Fruit fly (Drosophila melanogaster) whole organism, embryonic: ENCODE results near the gene mad2.

Experiments
- Bgb ChIP-seq: fragments of 200-800 bp; sonication (Bioruptor generic); IDR thresholded peaks from 2 replicates; pipeline ENCODE4 v1.3.6; 2022; ENCODE audit warnings: missing biosample characterization, missing genetic modification characterization; ENCODE audit not compliant: partially characterized antibody
- CG10147 ChIP-seq: fragments of 200-800 bp; sonication (Bioruptor generic); optimal IDR thresholded peaks from 2 replicates; lab custom pipeline; 2019; ENCODE audit warnings: missing biosample characterization, mild to moderate bottlenecking, missing genetic modification characterization, moderate library complexity
- CG10654 ChIP-seq: fragments of 200-800 bp; sonication (Bioruptor generic); optimal IDR thresholded peaks from 2 replicates; lab custom pipeline; 2016; ENCODE audit warnings: missing biosample characterization, missing genetic modification characterization
- CG17328 ChIP-seq: fragments of 200-800 bp; sonication (Bioruptor generic); IDR thresholded peaks from 2 replicates; pipeline ENCODE4 v1.3.6; 2022; ENCODE audit warnings: missing biosample characterization, missing genetic modification characterization
- CG18011 ChIP-seq: fragments of 200-800 bp; sonication (Bioruptor generic); optimal IDR thresholded peaks from 2 replicates; lab custom pipeline; 2017; ENCODE audit warnings: missing biosample characterization, missing genetic modification characterization, mild to moderate bottlenecking, moderate library complexity, missing genotype
- CG2712 ChIP-seq: fragments of 200-800 bp; optimal IDR thresholded peaks from 3 replicates; lab custom pipeline; 2019; ENCODE audit warnings: missing biosample characterization, mild to moderate bottlenecking, missing genetic modification characterization, moderate library complexity
- CG31441 ChIP-seq: fragments of 200-800 bp; sonication (Bioruptor generic); IDR thresholded peaks from 2 replicates; pipeline ENCODE4 v1.3.6; 2022; ENCODE audit warnings: missing biosample characterization, missing genetic modification characterization
- CG32767 ChIP-seq: fragments of 200-800 bp; sonication (Bioruptor generic); IDR thresholded peaks from 2 replicates; pipeline ENCODE4 v1.3.6; 2022; ENCODE audit warnings: missing biosample characterization, missing genetic modification characterization
- CG3726 ChIP-seq: fragments of 200-800 bp; sonication (Bioruptor generic); IDR thresholded peaks from 3 replicates; pipeline ENCODE4, ENCODE4 v1.3.6; 2022; ENCODE audit warnings: missing biosample characterization, missing genetic modification characterization
- CG5180 ChIP-seq: fragments of 200-800 bp; sonication (Bioruptor generic); optimal IDR thresholded peaks from 3 replicates; lab custom pipeline; 2017; ENCODE audit warnings: missing biosample characterization, missing genetic modification characterization, mild to moderate bottlenecking, moderate library complexity, missing genetic modification reagents
- CG6654 ChIP-seq: fragments of 200-800 bp; sonication (Bioruptor generic); optimal IDR thresholded peaks from 2 replicates; lab custom pipeline; 2017; ENCODE audit warnings: missing biosample characterization, mild to moderate bottlenecking, missing genetic modification characterization
- CG6791 ChIP-seq: fragments of 200-800 bp; sonication (Bioruptor generic); IDR thresholded peaks from 3 replicates; pipeline ENCODE4 v1.3.6; 2022; ENCODE audit warnings: missing biosample characterization, missing genetic modification characterization; ENCODE audit not compliant: partially characterized antibody
- CG7987 ChIP-seq: fragments of 200-800 bp; sonication (Bioruptor generic); optimal IDR thresholded peaks from 2 replicates; lab custom pipeline; 2018; ENCODE audit warnings: missing biosample characterization, mild to moderate bottlenecking, missing genetic modification characterization, moderate library complexity
- CG8388 ChIP-seq: fragments of 200-800 bp; sonication (Bioruptor generic); optimal IDR thresholded peaks from 2 replicates; lab custom pipeline; 2019; ENCODE audit warnings: missing biosample characterization, mild to moderate bottlenecking, missing genetic modification characterization, moderate library complexity
- CG9437 ChIP-seq: fragments of 200-800 bp; sonication (Bioruptor generic); optimal IDR thresholded peaks from 2 replicates; lab custom pipeline; 2018; ENCODE audit warnings: missing biosample characterization, mild to moderate bottlenecking, missing genetic modification characterization
- CG9727 ChIP-seq: fragments of 200-800 bp; sonication (Bioruptor generic); optimal IDR thresholded peaks from 3 replicates; lab custom pipeline; 2017; ENCODE audit warnings: missing biosample characterization, mild to moderate bottlenecking, missing genetic modification characterization
- CG9817 ChIP-seq: fragments of 200-800 bp; sonication (Bioruptor generic); optimal IDR thresholded peaks from 2 replicates; lab custom pipeline; 2018; ENCODE audit warnings: missing biosample characterization, mild to moderate bottlenecking, missing genetic modification characterization, moderate library complexity
- CG9932 ChIP-seq: fragments of 200-800 bp; sonication (Bioruptor generic); IDR thresholded peaks from 2 replicates; pipeline ENCODE4 v1.3.6; 2022; ENCODE audit warnings: missing biosample characterization, missing genetic modification characterization
- CHES-1-like ChIP-seq: fragments of 200-800 bp; sonication (Bioruptor generic); optimal IDR thresholded peaks from 2 replicates; lab custom pipeline; 2016; ENCODE audit warnings: missing biosample characterization, missing genetic modification characterization
- Camta ChIP-seq: fragments of 200-800 bp; sonication (Bioruptor generic); optimal IDR thresholded peaks from 2 replicates; lab custom pipeline; 2016; ENCODE audit warnings: missing biosample characterization, missing genetic modification characterization
- Deaf1 ChIP-seq: fragments of 200-800 bp; optimal IDR thresholded peaks from 3 replicates; lab custom pipeline; 2019; ENCODE audit warnings: missing biosample characterization, mild to moderate bottlenecking, missing genetic modification characterization, moderate library complexity
- Dip3 ChIP-seq: fragments of 200-800 bp; sonication (Bioruptor generic); optimal IDR thresholded peaks from 3 replicates; lab custom pipeline; 2016; ENCODE audit warnings: missing biosample characterization, missing genetic modification characterization
- HLH4C ChIP-seq: fragments of 200-800 bp; sonication (Bioruptor generic); IDR thresholded peaks from 3 replicates; pipeline ENCODE4 v1.3.6; 2022; ENCODE audit warnings: missing biosample characterization, missing genetic modification characterization; ENCODE audit not compliant: partially characterized antibody
- HmgZ ChIP-seq: fragments of 200-800 bp; sonication (Bioruptor generic); optimal IDR thresholded peaks from 2 replicates; lab custom pipeline; 2018; ENCODE audit warnings: missing biosample characterization, mild to moderate bottlenecking, missing genetic modification characterization
- Hr78 ChIP-seq, 2 experiments: fragments of 200-800 bp in 1 of 2; fragments of >200 bp in 1 of 2; sonication (Bioruptor generic) in 1 of 2; optimal IDR thresholded peaks; 2 replicates each; lab custom pipeline; 2017 to 2019; ENCODE audit warnings: missing biosample characterization in 2 of 2, missing genetic modification characterization in 2 of 2, mild to moderate bottlenecking in 1 of 2, moderate library complexity in 1 of 2
- Jarid2 ChIP-seq: fragments of 200-800 bp; sonication (Bioruptor generic); optimal IDR thresholded peaks from 3 replicates; lab custom pipeline; 2017; ENCODE audit warnings: mild to moderate bottlenecking, missing biosample characterization, missing genetic modification reagents, missing genetic modification characterization
- Lhr ChIP-seq: fragments of 200-800 bp; sonication (Bioruptor generic); optimal IDR thresholded peaks from 3 replicates; lab custom pipeline; 2017; ENCODE audit warnings: mild to moderate bottlenecking, missing biosample characterization, missing genetic modification reagents, missing genetic modification characterization
- Nf-YA ChIP-seq: fragments of 200-800 bp; sonication (Bioruptor generic); IDR thresholded peaks from 2 replicates; pipeline ENCODE4 v1.3.6; 2022; ENCODE audit warnings: missing biosample characterization, missing genetic modification characterization
- Nf-YB ChIP-seq: fragments of 200-800 bp; sonication (Bioruptor generic); optimal IDR thresholded peaks from 3 replicates; lab custom pipeline; 2019; ENCODE audit warnings: missing biosample characterization, mild to moderate bottlenecking, missing genetic modification characterization, moderate library complexity
- Nf-YC ChIP-seq: fragments of 200-800 bp; optimal IDR thresholded peaks from 3 replicates; lab custom pipeline; 2019; ENCODE audit warnings: missing biosample characterization, mild to moderate bottlenecking, missing genetic modification characterization, moderate library complexity
- Oli ChIP-seq: fragments of 200-800 bp; sonication (Bioruptor generic); optimal IDR thresholded peaks from 2 replicates; lab custom pipeline; 2018; ENCODE audit warnings: missing biosample characterization, mild to moderate bottlenecking, missing genetic modification characterization, moderate library complexity
- Opbp ChIP-seq: fragments of 200-800 bp; sonication (Bioruptor generic); IDR thresholded peaks from 3 replicates; pipeline ENCODE4 v1.3.6; 2022; ENCODE audit warnings: missing biosample characterization, missing genetic modification characterization; ENCODE audit not compliant: partially characterized antibody
- Rx ChIP-seq: fragments of 200-800 bp; sonication (Bioruptor generic); IDR thresholded peaks from 2 replicates; pipeline ENCODE4 v1.3.6; 2022; ENCODE audit warnings: missing biosample characterization, missing genetic modification characterization
- cg ChIP-seq: fragments of 200-800 bp; sonication (Bioruptor generic); optimal IDR thresholded peaks from 3 replicates; lab custom pipeline; 2019; ENCODE audit warnings: missing biosample characterization, mild to moderate bottlenecking, missing genetic modification characterization, moderate library complexity
- chinmo ChIP-seq: fragments of 200-800 bp; sonication (Bioruptor generic); IDR thresholded peaks from 4 replicates; pipeline ENCODE4 v1.3.6; 2022; ENCODE audit warnings: missing biosample characterization, missing genetic modification characterization; ENCODE audit not compliant: partially characterized antibody
- eve ChIP-seq, 2 experiments: fragments of >200 bp; optimal IDR thresholded peaks; 2 replicates each; lab custom pipeline; 2017; ENCODE audit warnings: missing biosample characterization in 2 of 2, missing genetic modification characterization in 2 of 2
- exex ChIP-seq: fragments of 200-800 bp; sonication (Bioruptor generic); optimal IDR thresholded peaks from 4 replicates; lab custom pipeline; 2018; ENCODE audit warnings: missing biosample characterization, mild to moderate bottlenecking, missing genetic modification characterization, moderate library complexity
- eyg ChIP-seq: fragments of 200-800 bp; sonication (Bioruptor generic); optimal IDR thresholded peaks from 3 replicates; lab custom pipeline; 2016; ENCODE audit warnings: missing biosample characterization, missing genetic modification characterization
- fd102C ChIP-seq: fragments of 200-800 bp; sonication (Bioruptor generic); optimal IDR thresholded peaks from 2 replicates; lab custom pipeline; 2018; ENCODE audit warnings: missing biosample characterization, mild to moderate bottlenecking, missing genetic modification characterization, moderate library complexity
- gsb-n ChIP-seq: fragments of 200-800 bp; sonication (Bioruptor generic); optimal IDR thresholded peaks from 3 replicates; lab custom pipeline; 2018; ENCODE audit warnings: missing biosample characterization, mild to moderate bottlenecking, missing genetic modification characterization
- hb ChIP-seq: fragments of 200-800 bp; sonication (Bioruptor generic); IDR thresholded peaks from 3 replicates; pipeline ENCODE4 v1.3.6; 2022; ENCODE audit warnings: missing biosample characterization, missing genetic modification characterization; ENCODE audit not compliant: partially characterized antibody
- hbn ChIP-seq: fragments of 200-800 bp; sonication (Bioruptor generic); IDR thresholded peaks from 2 replicates; pipeline ENCODE4 v1.3.6; 2022; ENCODE audit warnings: missing biosample characterization, missing genetic modification characterization; ENCODE audit not compliant: partially characterized antibody
- lmd ChIP-seq: fragments of 200-800 bp; sonication (Bioruptor generic); IDR thresholded peaks from 2 replicates; pipeline ENCODE4 v1.3.6; 2022; ENCODE audit warnings: missing biosample characterization, missing genetic modification characterization
- pros ChIP-seq: fragments of 200-800 bp; sonication (Bioruptor generic); optimal IDR thresholded peaks from 3 replicates; lab custom pipeline; 2019; ENCODE audit warnings: missing biosample characterization, mild to moderate bottlenecking, missing genetic modification characterization, moderate library complexity
- ranshi ChIP-seq: fragments of 200-800 bp; sonication (Bioruptor generic); IDR thresholded peaks from 2 replicates; pipeline ENCODE4 v1.3.6; 2022; ENCODE audit warnings: missing biosample characterization, missing genetic modification characterization
- rib ChIP-seq: fragments of 200-800 bp; sonication (Bioruptor generic); IDR thresholded peaks from 2 replicates; pipeline ENCODE4 v1.3.6; 2022; ENCODE audit warnings: missing biosample characterization, missing genetic modification characterization
- schlank ChIP-seq: fragments of 200-800 bp; sonication (Bioruptor generic); optimal IDR thresholded peaks from 2 replicates; lab custom pipeline; 2018; ENCODE audit warnings: missing biosample characterization, mild to moderate bottlenecking, missing genetic modification characterization
- sens ChIP-seq: fragments of 200-800 bp; sonication (Bioruptor generic); peaks from one replicate; lab custom pipeline; 2016; ENCODE audit warnings: missing biosample characterization, missing genetic modification characterization
- zen2 ChIP-seq: fragments of 200-800 bp; sonication (Bioruptor generic); IDR thresholded peaks from 3 replicates; pipeline ENCODE4 v1.3.6; 2022; ENCODE audit warnings: missing biosample characterization, missing genetic modification characterization; ENCODE audit not compliant: partially characterized antibody

The mad2 gene

dm6 chr3L:5845466-5845865, 32.6 kb upstream of the mad2 start, which contains the start of gene vn (continued):
- TF ChIP-seq CG9437, result peak; percentile 16
- TF ChIP-seq CG9932 (GFP tag; lab: Robert Waterston, UW), result 0 out of 2 replicates have a peak, but pooled peaks have one; percentile 6
- TF ChIP-seq Oli, result no peak
- peak; percentile 6 for TF ChIP-seq CG7987 (GFP tag; lab: Kevin White, UChicago)
- peak; percentile 57; the same call in 2 of the 3 replicates for TF ChIP-seq zen2
- TF ChIP-seq exex (tag; lab: Kevin White, UChicago), result no peak
- no peak for TF ChIP-seq CG9727 (GFP tag; lab: Kevin White, UChicago)
- TF ChIP-seq CHES-1-like (GFP tag; lab: Kevin White, UChicago), result no peak
- no peak for TF ChIP-seq lmd
- no peak for TF ChIP-seq CG8388
- no peak for TF ChIP-seq CG32767 (GFP tag; lab: Robert Waterston, UW)
- TF ChIP-seq Opbp, result peak; percentile 76; the same call in 2 of the 3 replicates
- TF ChIP-seq CG31441 (GFP tag; lab: Robert Waterston, UW), result no peak
- no peak for TF ChIP-seq CG3726 (GFP tag; lab: Robert Waterston, UW)
- no peak for TF ChIP-seq Dip3 (GFP tag; lab: Kevin White, UChicago)
- peak; percentile 76 for TF ChIP-seq Bgb (GFP tag; lab: Robert Waterston, UW)
- peak; percentile 15 for TF ChIP-seq cg (GFP tag; lab: Kevin White, UChicago)
- TF ChIP-seq CG9817 (tag; lab: Kevin White, UChicago), result no peak
- TF ChIP-seq pros (GFP tag; lab: Kevin White, UChicago), result peak; percentile 34
- no peak for TF ChIP-seq CG10147
- TF ChIP-seq Jarid2, result peak; percentile 96
- TF ChIP-seq Rx (GFP tag; lab: Robert Waterston, UW), result no peak
- TF ChIP-seq Nf-YC (tag; lab: Kevin White, UChicago), result peak; percentile 80
- TF ChIP-seq Deaf1 (tag; lab: Kevin White, UChicago), result peak; percentile 97
- peak; percentile 69; the same call in 2 of the 3 replicates for TF ChIP-seq CG6791
- TF ChIP-seq gsb-n, result no peak
- TF ChIP-seq hb (GFP tag; lab: Robert Waterston, UW), result no peak
- peak; percentile 88; the same call in 3 of the 4 replicates for TF ChIP-seq chinmo (GFP tag; lab: Robert Waterston, UW)
- no peak for TF ChIP-seq schlank (tag; lab: Kevin White, UChicago)
- no peak for TF ChIP-seq CG6654 (GFP tag; lab: Kevin White, UChicago)
- no peak for TF ChIP-seq rib (GFP tag; lab: Robert Waterston, UW)
- peak; percentile 49 for TF ChIP-seq sens
- TF ChIP-seq CG5180, result peak; percentile 99
- peak; percentile 90 for TF ChIP-seq Nf-YB
- TF ChIP-seq HmgZ, result peak; percentile 17
- TF ChIP-seq CG17328 (GFP tag; lab: Robert Waterston, UW), result no peak
- TF ChIP-seq HLH4C (GFP tag; lab: Robert Waterston, UW), result peak; percentile 52; the same call in 1 of the 3 replicates
- TF ChIP-seq eyg (GFP tag; lab: Kevin White, UChicago), result no peak
- peak; percentile 14 for TF ChIP-seq CG2712 (tag; lab: Kevin White, UChicago)
- TF ChIP-seq CG10654, result no peak
- TF ChIP-seq eve (GFP tag; optimal IDR thresholded peaks at IDR 0.05; lab: Kevin White, UChicago), result no peak
- TF ChIP-seq ranshi (GFP tag; lab: Robert Waterston, UW), result peak; percentile 15; the same call in 1 of the 2 replicates
- TF ChIP-seq CG18011 (GFP tag; lab: Kevin White, UChicago), result no peak
- no peak for TF ChIP-seq Camta
- no peak for TF ChIP-seq Hr78 (GFP tag; optimal IDR thresholded peaks at IDR 0.05; lab: Kevin White, UChicago)
- no peak for TF ChIP-seq hbn (GFP tag; lab: Robert Waterston, UW)
- TF ChIP-seq Lhr (GFP tag; lab: Kevin White, UChicago), result no peak
- TF ChIP-seq Nf-YA, result 0 out of 2 replicates have a peak, but pooled peaks have one; percentile 6
- TF ChIP-seq fd102C, result no peak
